Worm (Caenorhabditis elegans): Measurements from ENCODE around the gene irld-44.
A peak's percentile ranks its signal among the peaks of the same experiment; 100 is the strongest.

ce11 chrV:1607790-1608189, 43.4 kb upstream of the irld-44 start, which contains the start of gene nhr-178:
- TF ChIP-seq lin-39 (tag; optimal IDR thresholded peaks at IDR 0.05) (no peak), aly-2 (tag; optimal IDR thresholded peaks at IDR 0.05) (no peak), blmp-1 (tag; optimal IDR thresholded peaks at IDR 0.05; ENCODE audit: insufficient read depth) (peak; percentile 18), mdl-1 (tag; optimal IDR thresholded peaks at IDR 0.05) (no peak), dmd-4 (tag; optimal IDR thresholded peaks at IDR 0.05) (no peak), ztf-11 (tag; optimal IDR thresholded peaks at IDR 0.05) (no peak)
